Fruit fly (Drosophila melanogaster): ENCODE measurements around the gene CG1806.

The CG1806 gene

DNA sequence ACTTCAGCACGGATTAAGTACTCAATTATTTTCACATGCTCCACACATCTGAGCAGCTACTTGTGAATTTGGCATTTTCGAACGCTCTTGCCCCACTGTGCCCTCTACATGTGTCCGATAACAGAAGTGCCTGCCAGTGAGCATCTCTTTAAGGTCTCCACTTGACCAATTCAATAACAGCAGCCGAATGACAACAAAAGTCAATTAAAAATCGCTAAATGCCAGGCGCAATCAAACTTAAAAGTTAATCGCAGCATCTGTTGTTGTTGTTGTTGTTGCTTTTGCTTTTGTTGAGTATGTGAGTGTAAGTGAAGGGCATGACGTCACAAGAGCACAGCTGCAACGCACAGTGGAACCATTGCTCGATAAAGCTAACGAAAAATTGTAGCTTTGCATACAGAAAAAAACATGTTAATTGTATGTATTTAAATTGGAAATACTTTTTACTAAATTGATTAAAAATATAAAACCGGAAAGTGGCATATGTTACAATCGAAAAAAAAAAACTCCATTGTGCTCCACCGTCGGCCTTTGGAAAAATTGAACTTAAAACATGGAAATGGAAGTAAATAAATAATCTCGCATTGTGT is 7.9 kb downstream of the CG1806 start (continued):
- TF ChIP-seq NK7.1 (GFP tag; optimal IDR thresholded peaks at IDR 0.05): no peak
- TF ChIP-seq gem (tag; optimal IDR thresholded peaks at IDR 0.05): peak; percentile 56
- no peak for TF ChIP-seq NC2α (GFP tag; optimal IDR thresholded peaks at IDR 0.05)
- TF ChIP-seq CG11723 (GFP tag; optimal IDR thresholded peaks at IDR 0.05): no peak
- TF ChIP-seq hb (GFP tag; IDR thresholded peaks at IDR 0.05; ENCODE audit: partially characterized antibody): no peak
- TF ChIP-seq unc-4 (GFP tag; IDR thresholded peaks at IDR 0.05; ENCODE audit: partially characterized antibody): no peak
- TF ChIP-seq prd (optimal IDR thresholded peaks at IDR 0.05): no peak
- TF ChIP-seq prd (GFP tag; IDR thresholded peaks at IDR 0.05): peak; percentile 27
- peak; percentile 23 for TF ChIP-seq Rfx (GFP tag; IDR thresholded peaks at IDR 0.05)
- TF ChIP-seq Blimp-1 (GFP tag; optimal IDR thresholded peaks at IDR 0.05): peak; percentile 29
- TF ChIP-seq Sox100B (GFP tag; optimal IDR thresholded peaks at IDR 0.05): peak; percentile 3
- TF ChIP-seq CG12155 (GFP tag; optimal IDR thresholded peaks at IDR 0.05): no peak
- no peak for TF ChIP-seq ssp (GFP tag; IDR thresholded peaks at IDR 0.05)
- TF ChIP-seq CG18262 (tag; optimal IDR thresholded peaks at IDR 0.05): peak; percentile 46
- TF ChIP-seq CG4404 (GFP tag; IDR thresholded peaks at IDR 0.05): no peak
- TF ChIP-seq CG6689 (GFP tag; IDR thresholded peaks at IDR 0.05): peak; percentile 28; the same call in 1 of the 2 replicates
- TF ChIP-seq mld (GFP tag; IDR thresholded peaks at IDR 0.05; ENCODE audit: partially characterized antibody): no peak
- TF ChIP-seq Med (GFP tag): peak; percentile 82
- no peak for TF ChIP-seq CG1792 (GFP tag; optimal IDR thresholded peaks at IDR 0.05)
- TF ChIP-seq Hmr (GFP tag; optimal IDR thresholded peaks at IDR 0.05): no peak
- peak; percentile 42 for TF ChIP-seq cg (GFP tag; optimal IDR thresholded peaks at IDR 0.05)
- TF ChIP-seq CG17328 (GFP tag; IDR thresholded peaks at IDR 0.05): peak; percentile 56; the same call in 1 of the 2 replicates
- TF ChIP-seq CG16863 (GFP tag; optimal IDR thresholded peaks at IDR 0.05): peak; percentile 11
- no peak; the same call in none of the 2 replicates for TF ChIP-seq Drgx (GFP tag; IDR thresholded peaks at IDR 0.05)
- peak; percentile 40; the same call in 1 of the 3 replicates for TF ChIP-seq dysf (GFP tag; IDR thresholded peaks at IDR 0.05)
- TF ChIP-seq HLH3B (GFP tag; IDR thresholded peaks at IDR 0.05): peak; percentile 53
- TF ChIP-seq slou (GFP tag; optimal IDR thresholded peaks at IDR 0.05): no peak
- 0 out of 3 replicates have a peak, but pooled peaks have one; percentile 52 for TF ChIP-seq CG3726 (GFP tag; IDR thresholded peaks at IDR 0.05)
- no peak for TF ChIP-seq CG3065 (GFP tag; optimal IDR thresholded peaks at IDR 0.05)
- no peak for TF ChIP-seq Sin3A (optimal IDR thresholded peaks at IDR 0.05)
- TF ChIP-seq Vsx1 (GFP tag; optimal IDR thresholded peaks at IDR 0.05): no peak
- no peak for TF ChIP-seq CG12659 (GFP tag; optimal IDR thresholded peaks at IDR 0.05)
- TF ChIP-seq CG17359 (tag; optimal IDR thresholded peaks at IDR 0.05): peak; percentile 23
- no peak for TF ChIP-seq gt (GFP tag; IDR thresholded peaks at IDR 0.05)
- TF ChIP-seq wek (GFP tag; optimal IDR thresholded peaks at IDR 0.05): no peak
- TF ChIP-seq CG12236 (GFP tag; optimal IDR thresholded peaks at IDR 0.05): no peak
- TF ChIP-seq CG14860 (GFP tag; IDR thresholded peaks at IDR 0.05; ENCODE audit: partially characterized antibody): no peak
- peak; percentile 25; the same call in 1 of the 2 replicates for TF ChIP-seq hbn (GFP tag; IDR thresholded peaks at IDR 0.05; ENCODE audit: partially characterized antibody)
- TF ChIP-seq CG4854 (GFP tag; optimal IDR thresholded peaks at IDR 0.05): no peak
- peak; percentile 1 for TF ChIP-seq fd96Cb (tag; optimal IDR thresholded peaks at IDR 0.05)
- TF ChIP-seq Dbx (GFP tag; IDR thresholded peaks at IDR 0.05): no peak
- TF ChIP-seq Elba2 (GFP tag; optimal IDR thresholded peaks at IDR 0.05): no peak
- TF ChIP-seq CG18476 (GFP tag; optimal IDR thresholded peaks at IDR 0.05): peak; percentile 7
- TF ChIP-seq kah (GFP tag; optimal IDR thresholded peaks at IDR 0.05): no peak
- no peak for TF ChIP-seq abd-A (tag; optimal IDR thresholded peaks at IDR 0.05)
- TF ChIP-seq CG32772 (GFP tag; IDR thresholded peaks at IDR 0.05): peak; percentile 46
- no peak for TF ChIP-seq fu2 (GFP tag; optimal IDR thresholded peaks at IDR 0.05)
- no peak for TF ChIP-seq kay (GFP tag; optimal IDR thresholded peaks at IDR 0.05)
- TF ChIP-seq ro (GFP tag; IDR thresholded peaks at IDR 0.05): no peak
- no peak for TF ChIP-seq CG9797 (GFP tag; optimal IDR thresholded peaks at IDR 0.05)
- no peak for TF ChIP-seq chinmo (GFP tag; IDR thresholded peaks at IDR 0.05; ENCODE audit: partially characterized antibody)
